Fruit fly (Drosophila melanogaster) S2 (cell line): ENCODE results near the gene LKRSDH.

ENCODE experiments used
- CG8478 ChIP-seq: fragments of >200 bp; optimal IDR thresholded peaks from 2 replicates; lab custom pipeline; 2018
- CTCF ChIP-seq, 2 experiments: fragments of >200 bp; optimal IDR thresholded peaks; 2 replicates each; lab custom pipeline; 2018

- TF ChIP-seq CG8478 (lab: Kevin White, UChicago), result no peak
- TF ChIP-seq CTCF (optimal IDR thresholded peaks at IDR 0.05; lab: Kevin White, UChicago), result no peak
Observed at dm6 chr2L:7838024-7838423, 42.3 kb upstream of the LKRSDH start.
